Worm (Caenorhabditis elegans) whole organism, L2 larva: Measurements from ENCODE around the gene srt-24.

ENCODE experiments used
- ama-1 ChIP-seq: fragments of 150-350 bp; optimal IDR thresholded peaks from 2 replicates; lab custom pipeline; 2018; ENCODE audit warnings: inconsistent platforms
- egl-27 ChIP-seq: sonication (generic microtip); optimal IDR thresholded peaks from 3 replicates; lab custom pipeline; 2017; ENCODE audit warnings: missing biosample characterization, missing genetic modification reagents, missing genetic modification characterization
- elt-1 ChIP-seq: fragments of 150-350 bp; optimal IDR thresholded peaks from 2 replicates; lab custom pipeline; 2014; ENCODE audit warnings: missing biosample characterization, missing genetic modification characterization
- elt-3 ChIP-seq: sonication (generic microtip); optimal IDR thresholded peaks from 2 replicates; lab custom pipeline; 2017; ENCODE audit warnings: missing biosample characterization, missing genetic modification characterization
- mab-5 ChIP-seq: fragments of 150-350 bp; optimal IDR thresholded peaks from 2 replicates; lab custom pipeline; 2014; ENCODE audit warnings: missing biosample characterization, missing genetic modification characterization
- nhr-12 ChIP-seq: fragments of 150-350 bp; optimal IDR thresholded peaks from 2 replicates; lab custom pipeline; 2014; ENCODE audit warnings: missing biosample characterization, missing genetic modification characterization
- nhr-237 ChIP-seq: fragments of 150-350 bp; optimal IDR thresholded peaks from 2 replicates; lab custom pipeline; 2014; ENCODE audit warnings: missing biosample characterization, missing genetic modification characterization
- nhr-25 ChIP-seq: fragments of 150-350 bp; sonication (generic microtip); optimal IDR thresholded peaks from 3 replicates; lab custom pipeline; 2014; ENCODE audit warnings: missing biosample characterization, missing genetic modification characterization
- skn-1 ChIP-seq: sonication (generic microtip); optimal IDR thresholded peaks from 2 replicates; lab custom pipeline; 2017; ENCODE audit warnings: missing biosample characterization, missing genetic modification characterization
- snpc-4 ChIP-seq: fragments of 150-350 bp; optimal IDR thresholded peaks from 2 replicates; lab custom pipeline; 2014; ENCODE audit warnings: missing biosample characterization, missing genetic modification characterization
- zag-1 ChIP-seq: fragments of 150-350 bp; optimal IDR thresholded peaks from 2 replicates; lab custom pipeline; 2014; ENCODE audit warnings: missing biosample characterization, missing genetic modification characterization
- ztf-11 ChIP-seq: sonication (generic microtip); optimal IDR thresholded peaks from 2 replicates; lab custom pipeline; 2017; ENCODE audit warnings: missing biosample characterization, missing genetic modification characterization

ce11 chrIV:749557-749956 lies 18.7 kb upstream of the srt-24 start:
- TF ChIP-seq zag-1 = no peak
- no peak for TF ChIP-seq egl-27 (tag; lab: Kevin White, UChicago)
- TF ChIP-seq nhr-12 (tag; lab: Kevin White, UChicago) = no peak
- TF ChIP-seq ama-1 (lab: Kevin White, UChicago) = no peak
- TF ChIP-seq snpc-4 = no peak
- no peak for TF ChIP-seq nhr-25
- no peak for TF ChIP-seq skn-1 (tag; lab: Kevin White, UChicago)
- TF ChIP-seq nhr-237 (tag; lab: Kevin White, UChicago) = no peak
- TF ChIP-seq mab-5 = no peak
- TF ChIP-seq elt-3 (tag; lab: Kevin White, UChicago) = no peak
- TF ChIP-seq elt-1 (tag; lab: Kevin White, UChicago) = no peak
- no peak for TF ChIP-seq ztf-11 (tag; lab: Kevin White, UChicago)
